Worm (Caenorhabditis elegans) whole organism, late embryonic: ENCODE data around the gene nspa-8.
"Not testable (repeated sequence)": the region's sequence is repeated elsewhere in the genome, so short reads cannot be mapped to it uniquely, and the experiment has no call there.

ENCODE experiments used
- C08G9.2 ChIP-seq: sonication (generic microtip); optimal IDR thresholded peaks from 2 replicates; lab custom pipeline; 2016; ENCODE audit warnings: mild to moderate bottlenecking, missing genetic modification characterization, moderate library complexity, missing compliant biosample characterization
- ama-1 ChIP-seq: fragments of 150-350 bp; optimal IDR thresholded peaks from 2 replicates; lab custom pipeline; 2014
- ceh-30 ChIP-seq: fragments of 150-350 bp; optimal IDR thresholded peaks from 2 replicates; lab custom pipeline; 2014; ENCODE audit warnings: missing biosample characterization, missing genetic modification characterization
- ceh-34 ChIP-seq: sonication (generic microtip); optimal IDR thresholded peaks from 2 replicates; lab custom pipeline; 2016; ENCODE audit warnings: mild to moderate bottlenecking, missing genetic modification characterization, missing compliant biosample characterization
- ceh-48 ChIP-seq: sonication (generic microtip); optimal IDR thresholded peaks from 2 replicates; lab custom pipeline; 2016; ENCODE audit warnings: missing genetic modification characterization, inconsistent platforms, missing compliant biosample characterization
- gmeb-2 ChIP-seq: sonication (generic microtip); optimal IDR thresholded peaks from 2 replicates; lab custom pipeline; 2016; ENCODE audit warnings: missing genetic modification characterization, inconsistent platforms, missing compliant biosample characterization
- hlh-6 ChIP-seq: sonication (generic microtip); optimal IDR thresholded peaks from 2 replicates; lab custom pipeline; 2016; ENCODE audit warnings: missing genotype, missing genetic modification characterization, missing compliant biosample characterization
- lin-11 ChIP-seq: fragments of 200-800 bp; sonication (Bioruptor generic); optimal IDR thresholded peaks from 2 replicates; lab custom pipeline; 2018; ENCODE audit warnings: mild to moderate bottlenecking, missing genetic modification characterization, missing compliant biosample characterization
- rnt-1 ChIP-seq: sonication (generic microtip); optimal IDR thresholded peaks from 2 replicates; lab custom pipeline; 2016; ENCODE audit warnings: missing genetic modification characterization, missing compliant biosample characterization
- tbx-7 ChIP-seq: sonication (generic microtip); optimal IDR thresholded peaks from 2 replicates; lab custom pipeline; 2016; ENCODE audit warnings: missing genotype, missing genetic modification characterization, missing compliant biosample characterization

DNA sequence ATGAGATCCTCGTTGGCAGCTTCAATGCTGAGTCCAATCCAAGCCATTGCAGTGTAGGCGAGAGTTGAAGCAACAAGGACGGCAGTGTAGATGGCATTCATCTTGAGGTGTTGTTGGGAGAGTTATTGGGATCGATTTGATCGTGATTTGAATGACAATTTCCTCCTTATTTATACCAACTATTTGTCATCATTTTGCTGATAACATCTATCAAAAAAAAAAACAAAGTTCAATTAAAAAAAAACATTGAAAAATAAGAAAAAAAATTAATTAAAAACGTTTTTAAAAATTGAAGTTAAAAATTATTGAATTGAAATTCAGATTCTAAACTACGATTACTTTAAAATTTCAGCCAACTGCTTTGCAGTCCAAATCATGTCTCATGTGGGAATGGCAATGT is at the start of gene nspa-8:
- TF ChIP-seq gmeb-2 (tag; lab: Kevin White, UChicago); lin-11 (tag; lab: Kevin White, UChicago); tbx-7 (tag; lab: Kevin White, UChicago); ceh-48 (tag; lab: Kevin White, UChicago); ama-1 (lab: Kevin White, UChicago); C08G9.2 (tag; lab: Kevin White, UChicago); rnt-1 (tag; lab: Kevin White, UChicago); hlh-6; ceh-34 (tag; lab: Kevin White, UChicago); ceh-30 (tag; lab: Kevin White, UChicago): not testable (repeated sequence)
